Worm (Caenorhabditis elegans): ENCODE measurements around the gene sqrd-1.
A peak's percentile ranks its signal among the peaks of the same experiment; 100 is the strongest.

The sqrd-1 gene

DNA sequence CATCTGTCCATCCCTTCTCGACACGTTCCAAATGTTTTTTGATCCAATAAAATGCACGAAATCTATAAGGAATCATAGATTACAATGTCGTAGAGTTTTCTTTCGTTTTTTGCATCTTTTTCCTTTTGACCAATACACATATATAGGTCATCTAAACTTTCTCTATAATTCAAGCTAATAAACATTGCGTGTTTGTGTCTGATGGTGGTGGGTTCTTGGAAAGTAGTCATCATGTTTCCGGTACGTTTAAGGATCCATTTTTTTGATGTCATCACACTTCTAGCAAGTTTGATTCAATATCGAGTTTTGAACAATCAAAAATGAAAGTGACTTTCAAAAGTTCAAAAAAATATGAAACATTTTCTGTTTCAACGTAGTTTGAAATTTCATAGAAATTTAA is 49.2 kb downstream of the sqrd-1 start:
- TF ChIP-seq nhr-47 (tag; optimal IDR thresholded peaks at IDR 0.05) (peak; percentile 17), egl-13 (tag; optimal IDR thresholded peaks at IDR 0.05) (peak; percentile 81), lir-3 (tag; optimal IDR thresholded peaks at IDR 0.05; ENCODE audit: poor library complexity) (no peak), unc-98 (GFP tag; IDR thresholded peaks at IDR 0.05) (no peak), nhr-12 (tag; optimal IDR thresholded peaks at IDR 0.05) (no peak), nhr-77 (tag; optimal IDR thresholded peaks at IDR 0.05) (no peak), nhr-71 (tag; optimal IDR thresholded peaks at IDR 0.05) (peak; percentile 68), elt-3 (tag; optimal IDR thresholded peaks at IDR 0.05) (no peak), ets-5 (GFP tag; IDR thresholded peaks at IDR 0.05) (no peak), elt-2 (tag; optimal IDR thresholded peaks at IDR 0.05) (no peak), ama-1 (optimal IDR thresholded peaks at IDR 0.05) (no peak), nhr-20 (tag; optimal IDR thresholded peaks at IDR 0.05) (no peak), sptf-1 (tag; optimal IDR thresholded peaks at IDR 0.05) (no peak), nhr-90 (tag; optimal IDR thresholded peaks at IDR 0.05; ENCODE audit: poor library complexity) (no peak), mab-9 (GFP tag; IDR thresholded peaks at IDR 0.05) (no peak), irx-1 (tag; optimal IDR thresholded peaks at IDR 0.05) (no peak), tbx-2 (tag; optimal IDR thresholded peaks at IDR 0.05) (no peak), alr-1 (tag; optimal IDR thresholded peaks at IDR 0.05; ENCODE audit: borderline replicate concordance) (no peak), nhr-11 (tag; optimal IDR thresholded peaks at IDR 0.05) (no peak), C34B4.2 (tag; optimal IDR thresholded peaks at IDR 0.05) (no peak)

DNA sequence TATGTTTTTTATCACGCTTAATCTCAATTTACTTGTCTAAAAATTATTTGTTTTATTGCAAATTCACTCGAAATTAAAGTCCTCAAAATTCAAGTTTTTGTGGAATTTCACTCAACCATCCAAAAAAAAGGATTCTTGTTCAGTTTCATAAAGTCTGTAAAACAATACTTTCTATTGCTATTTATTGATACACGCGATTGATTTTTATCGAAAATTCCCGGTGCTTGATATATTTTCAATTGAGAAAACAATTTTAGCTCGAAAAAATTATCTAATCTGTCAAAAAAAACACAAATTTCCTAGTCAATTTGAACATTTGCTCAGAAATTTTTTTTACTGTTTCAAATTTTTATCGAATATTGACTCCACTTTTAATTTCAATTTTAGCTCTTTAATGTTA is 50.3 kb downstream of the sqrd-1 start:
- TF ChIP-seq F16B12.6 (tag; optimal IDR thresholded peaks at IDR 0.05) (no peak), fkh-4 (tag; optimal IDR thresholded peaks at IDR 0.05; ENCODE audit: borderline replicate concordance) (no peak), pag-3 (tag; optimal IDR thresholded peaks at IDR 0.05; ENCODE audit: borderline replicate concordance, insufficient read depth) (no peak), jun-1 (tag; optimal IDR thresholded peaks at IDR 0.05) (no peak), skn-1 (tag; optimal IDR thresholded peaks at IDR 0.05) (no peak), C16A3.4 (tag; optimal IDR thresholded peaks at IDR 0.05) (no peak), ceh-82 (tag; optimal IDR thresholded peaks at IDR 0.05) (no peak), ceh-8 (GFP tag; optimal IDR thresholded peaks at IDR 0.05) (no peak), zag-1 (tag; optimal IDR thresholded peaks at IDR 0.05) (no peak), isw-1 (GFP tag; IDR thresholded peaks at IDR 0.05) (no peak)

DNA sequence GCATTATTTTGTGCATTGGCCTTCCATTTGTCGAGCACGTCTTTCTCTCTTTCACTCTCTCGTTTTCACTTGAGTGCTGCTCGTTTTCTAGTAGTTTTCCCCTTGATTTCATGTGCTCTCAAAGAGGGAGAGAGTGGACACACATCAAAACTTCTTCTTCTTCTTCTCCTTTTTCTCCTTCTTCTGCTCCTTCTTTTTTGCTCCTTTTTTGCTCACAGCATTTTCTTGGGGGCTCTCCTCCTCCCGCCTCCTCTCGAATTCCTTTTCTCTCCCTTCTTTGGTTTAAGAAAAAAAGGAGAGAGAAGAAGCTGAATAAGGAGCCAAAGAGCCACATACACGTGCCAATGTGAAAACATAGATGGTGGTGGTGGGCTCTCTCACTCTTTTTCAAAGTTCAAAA is 52.9 kb downstream of the sqrd-1 start:
- TF ChIP-seq lin-35 (GFP tag; optimal IDR thresholded peaks at IDR 0.05) (peak in 1 of 2 experiments; percentile 14), rnt-1 (tag; optimal IDR thresholded peaks at IDR 0.05) (no peak), lin-13 (GFP tag; optimal IDR thresholded peaks at IDR 0.05) (no peak), grh-1 (GFP tag; IDR thresholded peaks at IDR 0.05) (no peak), efl-1 (optimal IDR thresholded peaks at IDR 0.05) (peak in 1 of 2 experiments; percentile 1), efl-1 (GFP tag; optimal IDR thresholded peaks at IDR 0.05 in 1 of 2) (no peak), snu-23 (GFP tag; optimal IDR thresholded peaks at IDR 0.05) (peak; percentile 35), lin-39 (tag; optimal IDR thresholded peaks at IDR 0.05) (no peak), nhr-11 (tag; optimal IDR thresholded peaks at IDR 0.05) (no peak), fkh-10 (GFP tag; optimal IDR thresholded peaks at IDR 0.05) (peak; percentile 65), ets-5 (GFP tag; IDR thresholded peaks at IDR 0.05) (no peak), fkh-8 (tag; optimal IDR thresholded peaks at IDR 0.05) (peak; percentile 76), nhr-237 (tag; optimal IDR thresholded peaks at IDR 0.05) (no peak), pag-3 (tag; optimal IDR thresholded peaks at IDR 0.05; ENCODE audit: borderline replicate concordance, insufficient read depth) (no peak), ces-1 (GFP tag; optimal IDR thresholded peaks at IDR 0.05) (no peak), efl-3 (GFP tag; optimal IDR thresholded peaks at IDR 0.05) (no peak), vab-15 (tag; optimal IDR thresholded peaks at IDR 0.05) (no peak), dpl-1 (GFP tag; optimal IDR thresholded peaks at IDR 0.05) (peak in 1 of 3 experiments; percentile 5), unc-130 (tag; optimal IDR thresholded peaks at IDR 0.05) (no peak), ztf-4 (tag; optimal IDR thresholded peaks at IDR 0.05) (no peak), zip-4 (GFP tag; optimal IDR thresholded peaks at IDR 0.05) (no peak), C34B4.2 (tag; optimal IDR thresholded peaks at IDR 0.05) (no peak), nhr-28 (tag; optimal IDR thresholded peaks at IDR 0.05) (no peak), tlp-1 (tag; optimal IDR thresholded peaks at IDR 0.05) (no peak), sup-37 (GFP tag; optimal IDR thresholded peaks at IDR 0.05) (no peak), ceh-88 (GFP tag; IDR thresholded peaks at IDR 0.05) (no peak)
